Fruit fly (Drosophila melanogaster) whole organism, prepupa: ENCODE results near the gene Gdi.

ENCODE experiments used
- Blimp-1 ChIP-seq: fragments of 200-800 bp; sonication (Bioruptor generic); optimal IDR thresholded peaks from 3 replicates; lab custom pipeline; 2017; ENCODE audit warnings: missing biosample characterization, missing genetic modification characterization, mild to moderate bottlenecking, moderate library complexity, missing genetic modification reagents
- CG11762 ChIP-seq: fragments of 200-800 bp; sonication (Bioruptor generic); optimal IDR thresholded peaks from 3 replicates; lab custom pipeline; 2016; ENCODE audit warnings: missing biosample characterization, missing genetic modification characterization; ENCODE audit not compliant: insufficient read depth
- CG11902 ChIP-seq: fragments of 200-800 bp; sonication (Bioruptor generic); optimal IDR thresholded peaks from 3 replicates; lab custom pipeline; 2016; ENCODE audit warnings: missing biosample characterization, missing genetic modification characterization
- CG1621 ChIP-seq: fragments of 200-800 bp; sonication (Bioruptor generic); optimal IDR thresholded peaks from 3 replicates; lab custom pipeline; 2018; ENCODE audit warnings: missing biosample characterization, mild to moderate bottlenecking, missing genetic modification characterization
- CG16779 ChIP-seq: fragments of 200-800 bp; sonication (Bioruptor generic); optimal IDR thresholded peaks from 3 replicates; lab custom pipeline; 2017; ENCODE audit warnings: missing biosample characterization, mild to moderate bottlenecking, missing genetic modification characterization
- CG3032 ChIP-seq: fragments of 200-800 bp; optimal IDR thresholded peaks from 2 replicates; lab custom pipeline; 2019; ENCODE audit warnings: missing biosample characterization, mild to moderate bottlenecking, missing genetic modification characterization, moderate library complexity
- CG31627 ChIP-seq: fragments of 200-800 bp; sonication (Bioruptor generic); optimal IDR thresholded peaks from 3 replicates; lab custom pipeline; 2016; ENCODE audit warnings: missing biosample characterization, missing genetic modification characterization
- CG34406 ChIP-seq: fragments of 200-800 bp; sonication (Bioruptor generic); optimal IDR thresholded peaks from 3 replicates; lab custom pipeline; 2016; ENCODE audit warnings: missing biosample characterization, missing genetic modification characterization
- CG3919 ChIP-seq: fragments of 200-800 bp; sonication (Bioruptor generic); optimal IDR thresholded peaks from 3 replicates; lab custom pipeline; 2016; ENCODE audit warnings: missing biosample characterization, missing genetic modification characterization
- CG4318 ChIP-seq: fragments of 200-800 bp; sonication (Bioruptor generic); optimal IDR thresholded peaks from 3 replicates; lab custom pipeline; 2017; ENCODE audit warnings: missing biosample characterization, mild to moderate bottlenecking, missing genetic modification characterization
- CG6792 ChIP-seq: fragments of 200-800 bp; sonication (Bioruptor generic); optimal IDR thresholded peaks from 3 replicates; lab custom pipeline; 2016; ENCODE audit warnings: missing biosample characterization, missing genetic modification characterization
- CG6808 ChIP-seq: fragments of 200-800 bp; sonication (Bioruptor generic); optimal IDR thresholded peaks from 3 replicates; lab custom pipeline; 2017; ENCODE audit warnings: missing biosample characterization, missing genetic modification characterization, mild to moderate bottlenecking, moderate library complexity, missing genetic modification reagents
- CG6854 ChIP-seq: fragments of 200-800 bp; sonication (Bioruptor generic); optimal IDR thresholded peaks from 2 replicates; lab custom pipeline; 2017; ENCODE audit warnings: missing biosample characterization, mild to moderate bottlenecking, missing genetic modification characterization
- CG8119 ChIP-seq: fragments of 200-800 bp; sonication (Bioruptor generic); IDR thresholded peaks from 3 replicates; pipeline ENCODE4 v1.3.6; 2022; ENCODE audit warnings: missing biosample characterization, missing genetic modification characterization
- CG8319 ChIP-seq: fragments of 200-800 bp; sonication (Bioruptor generic); optimal IDR thresholded peaks from 3 replicates; lab custom pipeline; 2016; ENCODE audit warnings: missing biosample characterization, missing genetic modification characterization
- CG9139 ChIP-seq: fragments of 200-800 bp; sonication (Bioruptor generic); optimal IDR thresholded peaks from 3 replicates; lab custom pipeline; 2017; ENCODE audit warnings: missing biosample characterization, mild to moderate bottlenecking, missing genetic modification characterization
- Eip75B ChIP-seq: fragments of 200-800 bp; sonication (Bioruptor generic); optimal IDR thresholded peaks from 3 replicates; lab custom pipeline; 2016; ENCODE audit warnings: missing biosample characterization, missing genetic modification characterization
- Eip78C ChIP-seq: fragments of 200-800 bp; sonication (Bioruptor generic); peaks from one replicate; lab custom pipeline; 2016; ENCODE audit warnings: missing biosample characterization, missing genetic modification characterization
- Ets21C ChIP-seq: fragments of 200-800 bp; sonication (Bioruptor generic); optimal IDR thresholded peaks from 3 replicates; lab custom pipeline; 2016; ENCODE audit warnings: missing biosample characterization, missing genetic modification characterization
- Gug ChIP-seq: fragments of 200-800 bp; sonication (Bioruptor generic); IDR thresholded peaks from 2 replicates; pipeline ENCODE4 v1.3.6; 2022; ENCODE audit warnings: missing biosample characterization, missing genetic modification characterization
- Hr38 ChIP-seq: sonication (Bioruptor generic); optimal IDR thresholded peaks from 2 replicates; lab custom pipeline; 2016; ENCODE audit warnings: missing biosample characterization, missing genetic modification characterization
- Hr39 ChIP-seq: fragments of 200-800 bp; sonication (Bioruptor generic); optimal IDR thresholded peaks from 2 replicates; lab custom pipeline; 2016; ENCODE audit warnings: missing biosample characterization, missing genetic modification characterization
- Smox ChIP-seq: fragments of 200-800 bp; sonication (Bioruptor generic); optimal IDR thresholded peaks from 3 replicates; lab custom pipeline; 2016; ENCODE audit warnings: missing biosample characterization, missing genetic modification characterization
- Sox102F ChIP-seq: fragments of 200-800 bp; sonication (Bioruptor generic); optimal IDR thresholded peaks from 2 replicates; lab custom pipeline; 2016; ENCODE audit warnings: missing biosample characterization, mild to moderate bottlenecking, missing genetic modification characterization
- Sox14 ChIP-seq: fragments of 200-800 bp; sonication (Bioruptor generic); optimal IDR thresholded peaks from 3 replicates; lab custom pipeline; 2016; ENCODE audit warnings: missing biosample characterization, missing genetic modification characterization
- acj6 ChIP-seq: fragments of 200-800 bp; sonication (Bioruptor generic); optimal IDR thresholded peaks from 3 replicates; lab custom pipeline; 2016; ENCODE audit warnings: missing biosample characterization, missing genetic modification characterization
- dac ChIP-seq: fragments of 200-800 bp; sonication (Bioruptor generic); optimal IDR thresholded peaks from 2 replicates; lab custom pipeline; 2017; ENCODE audit warnings: missing biosample characterization, mild to moderate bottlenecking, missing genetic modification characterization
- dsx ChIP-seq: fragments of 200-800 bp; optimal IDR thresholded peaks from 3 replicates; lab custom pipeline; 2019; ENCODE audit warnings: missing biosample characterization, mild to moderate bottlenecking, missing genetic modification characterization, moderate library complexity; ENCODE audit not compliant: poor library complexity, severe bottlenecking
- eg ChIP-seq: fragments of 200-800 bp; sonication (Bioruptor generic); IDR thresholded peaks from 3 replicates; pipeline ENCODE4 v1.3.6; 2022; ENCODE audit warnings: missing biosample characterization, missing genetic modification characterization
- pdm3 ChIP-seq: fragments of 200-800 bp; sonication (Bioruptor generic); optimal IDR thresholded peaks from 3 replicates; lab custom pipeline; 2016; ENCODE audit warnings: missing biosample characterization, missing genetic modification characterization
- ss ChIP-seq, 2 experiments: fragments of 200-800 bp; sonication (Bioruptor generic); optimal IDR thresholded peaks; 2 replicates in 1 of 2; 3 replicates in 1 of 2; lab custom pipeline; 2017 to 2018; ENCODE audit warnings: mild to moderate bottlenecking in 2 of 2, missing biosample characterization in 2 of 2, missing genetic modification characterization in 2 of 2, moderate library complexity in 1 of 2
- svp ChIP-seq: fragments of 200-800 bp; sonication (Bioruptor generic); peaks from one replicate; lab custom pipeline; 2016; ENCODE audit warnings: missing biosample characterization, missing genetic modification characterization
- topi ChIP-seq: fragments of 200-800 bp; sonication (Bioruptor generic); optimal IDR thresholded peaks from 3 replicates; lab custom pipeline; 2016; ENCODE audit warnings: missing biosample characterization, missing genetic modification characterization
- vri ChIP-seq: fragments of 200-800 bp; sonication (Bioruptor generic); optimal IDR thresholded peaks from 3 replicates; lab custom pipeline; 2016; ENCODE audit warnings: missing biosample characterization, mild to moderate bottlenecking, missing genetic modification characterization

Gene Gdi

dm6 chr2L:9496378-9497284, 2.0 kb upstream of the Gdi start (continued):
- TF ChIP-seq dac (GFP tag; lab: Kevin White, UChicago): peak; percentile 41
- peak; percentile 85 for TF ChIP-seq CG4318 (GFP tag; lab: Kevin White, UChicago)
- peak; percentile 52; the same call in 2 of the 3 replicates for TF ChIP-seq CG8119
- TF ChIP-seq Smox (GFP tag; lab: Kevin White, UChicago): peak; percentile 73
- peak; percentile 72 for TF ChIP-seq Hr39
- no peak for TF ChIP-seq ss (GFP tag; optimal IDR thresholded peaks at IDR 0.05; lab: Kevin White, UChicago)
- TF ChIP-seq vri (GFP tag; lab: Kevin White, UChicago): peak; percentile 29
- TF ChIP-seq Blimp-1 (GFP tag; lab: Kevin White, UChicago): no peak
- no peak for TF ChIP-seq acj6 (GFP tag; lab: Kevin White, UChicago)
- peak; percentile 22 for TF ChIP-seq CG6792 (GFP tag; lab: Kevin White, UChicago)
- TF ChIP-seq CG9139 (GFP tag; lab: Kevin White, UChicago): no peak
- peak; percentile 63 for TF ChIP-seq Gug (GFP tag; lab: Robert Waterston, UW)
- no peak for TF ChIP-seq CG11902
- no peak for TF ChIP-seq Hr38 (GFP tag; lab: Kevin White, UChicago)
- no peak for TF ChIP-seq CG11762 (GFP tag; lab: Kevin White, UChicago)
- no peak for TF ChIP-seq CG8319
- peak; percentile 90 for TF ChIP-seq svp (GFP tag; lab: Kevin White, UChicago)
- TF ChIP-seq topi: peak; percentile 61
- TF ChIP-seq pdm3: peak; percentile 52
- TF ChIP-seq Sox102F: peak; percentile 45
- TF ChIP-seq Eip75B (GFP tag; lab: Kevin White, UChicago): peak; percentile 49
- peak; percentile 27 for TF ChIP-seq Ets21C (GFP tag; lab: Kevin White, UChicago)
- peak; percentile 58 for TF ChIP-seq eg
- peak; percentile 65 for TF ChIP-seq Sox14 (GFP tag; lab: Kevin White, UChicago)
- no peak for TF ChIP-seq CG1621 (tag; lab: Kevin White, UChicago)
- peak; percentile 89 for TF ChIP-seq Eip78C

dm6 chr2L:9495870-9496269, 1.2 kb upstream of the Gdi start:
- TF ChIP-seq CG16779 (tag; lab: Kevin White, UChicago) (no peak), dac (GFP tag; lab: Kevin White, UChicago) (no peak), Gug (GFP tag; lab: Robert Waterston, UW) (no peak), CG31627 (GFP tag; lab: Kevin White, UChicago) (no peak), Eip78C (peak; percentile 40), CG3032 (tag; lab: Kevin White, UChicago) (no peak), CG1621 (tag; lab: Kevin White, UChicago) (no peak), svp (GFP tag; lab: Kevin White, UChicago) (peak; percentile 79), dsx (no peak)

DNA sequence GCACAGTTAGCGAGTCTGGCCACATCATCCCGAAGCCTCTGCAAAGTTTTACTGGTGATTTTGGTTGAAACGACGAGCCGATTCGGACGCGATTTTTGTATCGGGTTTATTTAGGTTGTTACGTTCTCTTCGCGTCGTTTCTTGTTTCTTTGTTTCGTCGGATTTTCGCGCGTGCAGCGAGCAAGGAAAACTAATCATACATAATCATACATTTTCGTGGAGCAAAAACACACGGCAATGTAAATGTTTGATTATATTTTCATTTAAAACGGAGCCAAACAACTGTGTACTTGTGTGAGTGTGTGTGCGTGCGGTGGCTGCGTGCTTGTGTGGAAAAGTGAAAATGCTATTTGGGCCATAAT, 723 bp upstream of the Gdi start, which contains the start of gene CG33298:
CG33298 (plus strand) TSS at position 57 of the 362 bp plus-strand sequence.
- no peak for TF ChIP-seq CG34406 (GFP tag; lab: Kevin White, UChicago)
- no peak for TF ChIP-seq CG4318 (GFP tag; lab: Kevin White, UChicago)
- no peak for TF ChIP-seq CG6808 (GFP tag; lab: Kevin White, UChicago)
- peak; percentile 53 for TF ChIP-seq Eip78C
- TF ChIP-seq eg: peak; percentile 33; the same call in 1 of the 3 replicates
- peak; percentile 31 for TF ChIP-seq vri (GFP tag; lab: Kevin White, UChicago)
- no peak for TF ChIP-seq CG16779 (tag; lab: Kevin White, UChicago)
- TF ChIP-seq Sox14 (GFP tag; lab: Kevin White, UChicago): peak; percentile 40
- TF ChIP-seq CG6854 (GFP tag; lab: Kevin White, UChicago): peak; percentile 37
- TF ChIP-seq CG3919 (GFP tag; lab: Kevin White, UChicago): peak; percentile 15
